Fruit fly (Drosophila melanogaster) Kc167 (cell line): ENCODE measurements around the gene Cad74A.

ENCODE experiments used
- Myc ChIP-seq: fragments of >200 bp; optimal IDR thresholded peaks from 2 replicates; lab custom pipeline; 2017; ENCODE audit warnings: missing external identifiers
- Sin3A ChIP-seq: fragments of >200 bp; optimal IDR thresholded peaks from 2 replicates; lab custom pipeline; 2018; ENCODE audit warnings: missing external identifiers
- h ChIP-seq: fragments of >200 bp; optimal IDR thresholded peaks from 3 replicates; lab custom pipeline; 2018; ENCODE audit warnings: missing external identifiers
- psq ChIP-seq: fragments of >200 bp; optimal IDR thresholded peaks from 2 replicates; lab custom pipeline; 2017; ENCODE audit warnings: missing external identifiers
- ttk ChIP-seq: sonication (Bioruptor generic); optimal IDR thresholded peaks from 2 replicates; lab custom pipeline; 2017; ENCODE audit warnings: missing external identifiers

dm6 chr3L:17329069-17329468, 50.3 kb downstream of the Cad74A start, which contains the start of gene Or74a:
- TF ChIP-seq psq (lab: Kevin White, UChicago) (no peak), ttk (lab: Kevin White, UChicago) (no peak), h (lab: Kevin White, UChicago) (no peak), Sin3A (lab: Kevin White, UChicago) (no peak), Myc (lab: Kevin White, UChicago) (no peak)
